Worm (Caenorhabditis elegans) whole organism, L2 larva: ENCODE measurements around the gene F14D2.15.

Experiments used
- Y55F3AM.14 ChIP-seq: fragments of 200-800 bp; sonication (Bioruptor generic); optimal IDR thresholded peaks from 2 replicates; lab custom pipeline; 2018; ENCODE audit warnings: mild to moderate bottlenecking, missing genetic modification characterization, missing compliant biosample characterization
- alr-1 ChIP-seq: fragments of 150-350 bp; optimal IDR thresholded peaks from 2 replicates; lab custom pipeline; 2014; ENCODE audit warnings: missing biosample characterization, missing genetic modification characterization
- blmp-1 ChIP-seq: sonication (generic microtip); optimal IDR thresholded peaks from 2 replicates; lab custom pipeline; 2017; ENCODE audit warnings: missing genetic modification characterization, mild to moderate bottlenecking, missing compliant biosample characterization, antibody characterized with exemption, moderate library complexity; ENCODE audit not compliant: insufficient read depth
- egl-27 ChIP-seq: sonication (generic microtip); optimal IDR thresholded peaks from 3 replicates; lab custom pipeline; 2017; ENCODE audit warnings: missing biosample characterization, missing genetic modification reagents, missing genetic modification characterization
- elt-1 ChIP-seq: fragments of 150-350 bp; optimal IDR thresholded peaks from 2 replicates; lab custom pipeline; 2014; ENCODE audit warnings: missing biosample characterization, missing genetic modification characterization
- elt-3 ChIP-seq: sonication (generic microtip); optimal IDR thresholded peaks from 2 replicates; lab custom pipeline; 2017; ENCODE audit warnings: missing biosample characterization, missing genetic modification characterization
- fos-1 ChIP-seq: fragments of 150-350 bp; optimal IDR thresholded peaks from 2 replicates; lab custom pipeline; 2014; ENCODE audit warnings: missing biosample characterization, missing genetic modification characterization
- lin-13 ChIP-seq: fragments of 150-350 bp; optimal IDR thresholded peaks from 2 replicates; lab custom pipeline; 2014; ENCODE audit warnings: missing biosample characterization, missing genetic modification reagents, missing genetic modification characterization
- lsy-2 ChIP-seq, 2 experiments: fragments of 150-350 bp in 1 of 2; sonication (generic microtip) in 1 of 2; optimal IDR thresholded peaks; 2 replicates each; lab custom pipeline; 2014 to 2017; ENCODE audit warnings: missing biosample characterization in 2 of 2, missing genetic modification characterization in 2 of 2
- nhr-237 ChIP-seq: fragments of 150-350 bp; optimal IDR thresholded peaks from 2 replicates; lab custom pipeline; 2014; ENCODE audit warnings: missing biosample characterization, missing genetic modification characterization
- unc-55 ChIP-seq: fragments of 150-350 bp; sonication (generic microtip); optimal IDR thresholded peaks from 3 replicates; lab custom pipeline; 2014; ENCODE audit warnings: missing biosample characterization, missing genetic modification reagents, missing genetic modification characterization

ce11 chrII:3383116-3383515, 39.5 kb upstream of the F14D2.15 start:
- no peak for TF ChIP-seq blmp-1 (tag; lab: Kevin White, UChicago)
- no peak for TF ChIP-seq elt-3 (tag; lab: Kevin White, UChicago)
- no peak for TF ChIP-seq fos-1 (tag; lab: Kevin White, UChicago)
- no peak for TF ChIP-seq nhr-237 (tag; lab: Kevin White, UChicago)
- TF ChIP-seq egl-27 (tag; lab: Kevin White, UChicago) = no peak
- no peak for TF ChIP-seq unc-55
- TF ChIP-seq lsy-2 (tag; optimal IDR thresholded peaks at IDR 0.05; lab: Kevin White, UChicago) = no peak
- no peak for TF ChIP-seq Y55F3AM.14 (GFP tag; lab: Kevin White, UChicago)
- TF ChIP-seq alr-1 = no peak
- TF ChIP-seq lin-13 (GFP tag; lab: Kevin White, UChicago) = no peak
- no peak for TF ChIP-seq elt-1
